Worm (Caenorhabditis elegans): ENCODE data around the gene polh-1.

polh-1 gene

DNA sequence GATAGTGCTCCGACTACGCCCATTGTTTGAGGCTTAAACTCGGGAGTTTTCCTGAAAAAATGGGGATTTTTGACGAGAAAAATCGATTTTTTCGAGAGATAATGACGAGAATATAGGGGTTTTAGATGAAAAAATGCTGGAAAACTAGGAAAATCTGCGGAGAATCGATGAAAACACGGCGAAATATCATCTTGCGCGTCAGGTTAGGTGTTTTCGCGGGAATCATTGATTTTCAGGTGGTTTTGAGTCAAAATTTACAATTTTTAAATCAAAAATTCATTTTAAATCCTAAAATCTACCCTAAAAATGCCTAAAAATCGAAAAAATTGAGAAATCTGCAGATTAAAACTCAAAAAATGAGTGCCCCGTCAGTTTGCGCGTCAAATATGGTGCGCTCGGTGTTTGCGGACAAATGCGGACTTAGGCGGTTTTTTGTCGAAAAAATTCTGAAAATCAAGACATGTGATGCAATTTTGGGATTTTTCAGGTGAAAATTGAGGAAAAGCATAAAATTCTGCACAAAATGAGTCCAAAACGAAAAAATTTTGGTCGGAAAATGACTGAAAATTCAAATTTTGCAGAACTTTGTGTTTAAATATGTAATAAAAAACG, 11.9 kb upstream of the polh-1 start, which contains the start of gene mboa-6:
TSS of gene mboa-6 (minus strand) at position 51 of the 612 bp plus-strand sequence.
- no peak for TF ChIP-seq pqm-1 (tag; optimal IDR thresholded peaks at IDR 0.05)
- TF ChIP-seq dpl-1 (GFP tag; optimal IDR thresholded peaks at IDR 0.05), result peak; percentile 32
- no peak for TF ChIP-seq daf-12 (tag; optimal IDR thresholded peaks at IDR 0.05)
- TF ChIP-seq hlh-11 (tag; optimal IDR thresholded peaks at IDR 0.05), result no peak
- peak; percentile 52 for TF ChIP-seq aha-1 (tag)

DNA sequence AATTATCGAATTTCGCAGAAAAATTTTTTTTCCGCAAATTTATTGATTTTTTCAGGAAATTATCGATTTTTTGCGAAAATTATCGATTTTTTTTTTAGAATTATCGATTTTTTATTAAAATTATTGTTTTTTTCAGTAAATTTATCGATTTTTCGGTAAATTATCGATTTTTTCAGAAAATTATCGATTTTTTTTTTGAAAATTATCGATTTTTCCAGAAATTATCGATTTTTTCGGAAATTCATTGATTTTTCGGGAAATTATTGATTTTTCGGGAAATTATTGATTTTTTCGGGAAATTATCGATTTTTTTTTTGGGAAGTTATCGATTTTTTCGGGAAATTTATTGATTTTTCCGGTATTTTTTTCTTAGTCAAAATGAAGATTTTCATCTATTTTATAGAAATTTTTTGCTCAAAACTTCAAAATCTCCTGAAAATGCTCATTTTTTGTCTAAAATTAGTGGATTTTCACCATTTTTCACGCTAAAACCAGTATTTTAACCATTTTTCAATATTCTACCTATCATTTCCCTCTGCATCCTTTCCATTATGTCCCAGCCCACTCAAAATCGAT, 5.5 kb upstream of the polh-1 start:
- no peak for TF ChIP-seq ZK546.5 (tag; optimal IDR thresholded peaks at IDR 0.05)
- no peak for TF ChIP-seq hlh-11 (tag; optimal IDR thresholded peaks at IDR 0.05)
- TF ChIP-seq Y5F2A.4 (GFP tag; optimal IDR thresholded peaks at IDR 0.05), result no peak
- TF ChIP-seq F26F4.8 (GFP tag; conservative IDR thresholded peaks at IDR 0.05), result no peak
- TF ChIP-seq ceh-28 (tag; optimal IDR thresholded peaks at IDR 0.05), result peak; percentile 97
- no peak for TF ChIP-seq tag-97 (GFP tag; IDR thresholded peaks at IDR 0.05)
- no peak for TF ChIP-seq T26A8.4 (GFP tag; IDR thresholded peaks at IDR 0.05)

DNA sequence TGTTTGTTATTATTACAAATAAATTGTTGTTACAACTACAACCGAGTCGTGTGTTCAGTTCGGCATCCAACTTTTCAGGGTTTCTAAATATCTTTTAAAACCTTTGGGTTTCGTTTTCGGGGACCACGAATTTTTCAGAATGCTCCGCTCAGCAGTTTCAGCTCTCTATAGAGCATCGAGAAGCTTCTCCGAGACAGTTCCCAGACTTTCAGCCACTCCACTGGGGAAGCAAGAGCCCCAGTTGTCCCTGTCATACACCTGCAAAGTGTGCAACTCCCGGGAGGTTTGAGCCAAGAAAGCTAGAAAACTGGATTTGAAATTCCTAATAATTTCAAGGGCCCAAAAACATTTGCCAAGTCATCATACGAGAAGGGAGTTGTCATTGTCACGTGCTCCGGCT, 1.3 kb upstream of the polh-1 start, which contains the start of gene F53A3.7:
TSS of gene F53A3.7 (plus strand) at position 139 of the 400 bp plus-strand sequence.
- TF ChIP-seq dpl-1 (GFP tag; optimal IDR thresholded peaks at IDR 0.05), result no peak
- no peak for TF ChIP-seq lir-3 (tag; optimal IDR thresholded peaks at IDR 0.05)
- no peak for TF ChIP-seq spr-1 (tag; optimal IDR thresholded peaks at IDR 0.05)
- TF ChIP-seq daf-8 (GFP tag; IDR thresholded peaks at IDR 0.05), result no peak
- no peak for TF ChIP-seq saeg-2 (GFP tag; IDR thresholded peaks at IDR 0.05)
- TF ChIP-seq nhr-11 (tag; optimal IDR thresholded peaks at IDR 0.05), result no peak
- no peak for TF ChIP-seq vab-7 (GFP tag; IDR thresholded peaks at IDR 0.05)
- peak; percentile 67; the same call in 1 of the 2 replicates for TF ChIP-seq Y105C5A.15 (GFP tag; IDR thresholded peaks at IDR 0.05)
- no peak for TF ChIP-seq F10B5.3 (tag; optimal IDR thresholded peaks at IDR 0.05)
- peak; percentile 74 for TF ChIP-seq Y48G9A.11 (GFP tag; IDR thresholded peaks at IDR 0.05)
- TF ChIP-seq zfp-3 (GFP tag; conservative IDR thresholded peaks at IDR 0.05), result peak; percentile 45; the same call in 1 of the 2 replicates
- peak in 1 of 2 experiments; percentile 45; a peak in 1 of 4 replicates for TF ChIP-seq madf-5 (GFP tag; IDR thresholded peaks at IDR 0.05)
- peak; percentile 9 for TF ChIP-seq dve-1 (tag; optimal IDR thresholded peaks at IDR 0.05; ENCODE audit: insufficient read depth)
- TF ChIP-seq D1046.2 (GFP tag; IDR thresholded peaks at IDR 0.05), result peak; percentile 61; the same call in 1 of the 2 replicates
- no peak for TF ChIP-seq nhr-77 (tag; optimal IDR thresholded peaks at IDR 0.05)
- no peak for TF ChIP-seq nhr-48 (tag; optimal IDR thresholded peaks at IDR 0.05)
- peak; percentile 6 for TF ChIP-seq mes-2 (tag; optimal IDR thresholded peaks at IDR 0.05; ENCODE audit: poor library complexity, severe bottlenecking)
- no peak for TF ChIP-seq hlh-30 (tag; optimal IDR thresholded peaks at IDR 0.05; ENCODE audit: insufficient read depth)
- TF ChIP-seq Y75B8A.6 (GFP tag; IDR thresholded peaks at IDR 0.05), result no peak
- TF ChIP-seq mdt-29 (GFP tag; IDR thresholded peaks at IDR 0.05), result no peak
- TF ChIP-seq unc-62 (GFP tag; optimal IDR thresholded peaks at IDR 0.05 in 1 of 2), result no peak
- TF ChIP-seq unc-62 (tag; optimal IDR thresholded peaks at IDR 0.05), result no peak
- TF ChIP-seq gei-8 (GFP tag; optimal IDR thresholded peaks at IDR 0.05), result no peak
- TF ChIP-seq nhr-41 (GFP tag; IDR thresholded peaks at IDR 0.05), result 0 out of 2 replicates have a peak, but pooled peaks have one; percentile 11
- TF ChIP-seq dmd-9 (GFP tag; IDR thresholded peaks at IDR 0.05), result no peak
- TF ChIP-seq lin-13 (GFP tag; optimal IDR thresholded peaks at IDR 0.05), result no peak
- TF ChIP-seq egl-43 (GFP tag; IDR thresholded peaks at IDR 0.05), result no peak
- no peak for TF ChIP-seq daf-19 (GFP tag; conservative IDR thresholded peaks at IDR 0.05)
- no peak for TF ChIP-seq ceh-32 (tag; optimal IDR thresholded peaks at IDR 0.05; ENCODE audit: poor library complexity)
- no peak for TF ChIP-seq ZK337.2 (GFP tag; IDR thresholded peaks at IDR 0.05)
- TF ChIP-seq T20F7.1 (GFP tag; optimal IDR thresholded peaks at IDR 0.05), result peak; percentile 58
- TF ChIP-seq nhr-6 (tag; optimal IDR thresholded peaks at IDR 0.05), result no peak
- TF ChIP-seq Y5F2A.4 (GFP tag; optimal IDR thresholded peaks at IDR 0.05), result no peak
- TF ChIP-seq pha-4 (GFP tag; IDR thresholded peaks at IDR 0.05), result 0 out of 2 replicates have a peak, but pooled peaks have one; percentile 49
- no peak for TF ChIP-seq pha-4 (tag; optimal IDR thresholded peaks at IDR 0.05)
- TF ChIP-seq egl-27 (tag; optimal IDR thresholded peaks at IDR 0.05), result no peak
- TF ChIP-seq zfp-2 (tag; optimal IDR thresholded peaks at IDR 0.05), result no peak
- TF ChIP-seq T26A8.4 (GFP tag; IDR thresholded peaks at IDR 0.05), result no peak

Data from whole organism, L4 larva.